Worm (Caenorhabditis elegans): ENCODE results near the gene Y48A6B.7.

ce11 chrIII:11025138-11025537 lies 1.2 kb downstream of the Y48A6B.7 start:
- TF ChIP-seq him-1 (tag; optimal IDR thresholded peaks at IDR 0.05): no peak
- TF ChIP-seq W03F9.2 (tag; optimal IDR thresholded peaks at IDR 0.05): no peak
- TF ChIP-seq dao-5 (tag; optimal IDR thresholded peaks at IDR 0.05): no peak

Data from whole organism, L4/young adult.